Worm (Caenorhabditis elegans): Measurements from ENCODE around the gene F10G2.2.

F10G2.2 gene

DNA sequence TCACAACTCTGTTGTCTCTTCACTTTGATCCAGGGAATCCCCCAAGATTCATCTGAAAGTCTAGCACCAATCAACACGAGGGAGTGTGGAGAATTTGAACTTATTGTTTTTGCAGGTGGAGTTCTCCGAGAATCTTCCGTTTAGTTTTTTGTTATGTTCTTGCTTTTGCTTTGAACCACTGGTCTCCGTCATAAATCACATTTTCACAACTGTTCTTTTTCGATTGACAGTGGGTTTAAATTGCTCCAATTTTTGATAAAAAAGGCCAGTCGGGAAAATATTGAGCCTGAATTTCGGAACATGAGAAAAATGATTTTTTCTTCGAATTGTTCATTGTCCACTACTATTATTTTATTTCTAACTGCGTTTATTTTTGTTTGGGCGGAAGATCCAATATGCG is 9.1 kb upstream of the F10G2.2 start, which contains the start of gene F10G2.10:
TSS of gene F10G2.10 (plus strand) at position 301 of the 400 bp plus-strand sequence.
- no peak for TF ChIP-seq skn-1 (tag; optimal IDR thresholded peaks at IDR 0.05)
- TF ChIP-seq ztf-11 (tag; optimal IDR thresholded peaks at IDR 0.05), result no peak
- no peak for TF ChIP-seq unc-39 (tag; optimal IDR thresholded peaks at IDR 0.05)
- TF ChIP-seq elt-3 (tag; optimal IDR thresholded peaks at IDR 0.05), result no peak
- no peak for TF ChIP-seq aly-2 (tag; optimal IDR thresholded peaks at IDR 0.05)
- TF ChIP-seq lin-13 (GFP tag; optimal IDR thresholded peaks at IDR 0.05), result no peak
- TF ChIP-seq egl-27 (tag; optimal IDR thresholded peaks at IDR 0.05), result no peak
- TF ChIP-seq elt-1 (tag; optimal IDR thresholded peaks at IDR 0.05), result no peak
- TF ChIP-seq nhr-10 (tag; optimal IDR thresholded peaks at IDR 0.05), result no peak
- no peak for TF ChIP-seq ztf-1 (GFP tag; conservative IDR thresholded peaks at IDR 0.05)
- TF ChIP-seq zag-1 (tag; optimal IDR thresholded peaks at IDR 0.05), result no peak
- TF ChIP-seq nhr-21 (tag; optimal IDR thresholded peaks at IDR 0.05), result no peak
- no peak for TF ChIP-seq lin-39 (tag; optimal IDR thresholded peaks at IDR 0.05)
- TF ChIP-seq C34F6.9 (tag; optimal IDR thresholded peaks at IDR 0.05), result no peak
- no peak for TF ChIP-seq ZK546.5 (tag; optimal IDR thresholded peaks at IDR 0.05)
- no peak for TF ChIP-seq Y55F3AM.14 (GFP tag; optimal IDR thresholded peaks at IDR 0.05)
- no peak for TF ChIP-seq lsy-2 (tag; optimal IDR thresholded peaks at IDR 0.05)

DNA sequence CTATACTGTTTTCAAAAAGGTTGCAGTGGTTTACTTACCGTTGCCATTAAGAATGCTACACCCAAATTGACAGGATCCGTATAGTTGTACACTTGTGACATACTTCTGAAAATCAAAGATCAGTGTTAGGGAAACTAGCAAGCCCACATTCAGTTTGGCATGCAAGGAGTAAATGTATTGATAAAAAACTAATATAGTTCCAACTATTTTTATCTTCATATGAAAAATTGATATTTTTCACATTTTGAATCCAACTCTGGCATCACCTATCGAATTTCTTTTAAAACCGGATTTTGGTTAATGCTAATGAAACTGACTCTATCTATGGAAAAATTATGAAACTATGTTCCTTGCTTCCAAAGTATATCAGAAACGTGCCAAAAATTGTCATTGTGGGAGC is 5.7 kb upstream of the F10G2.2 start, which contains the start of gene srx-92:
TSS of gene srx-92 (minus strand) at position 101 of the 400 bp plus-strand sequence.
- no peak for TF ChIP-seq ceh-82 (tag; optimal IDR thresholded peaks at IDR 0.05)
- no peak for TF ChIP-seq peb-1 (tag; optimal IDR thresholded peaks at IDR 0.05)
- TF ChIP-seq mab-5 (tag; optimal IDR thresholded peaks at IDR 0.05), result no peak
- no peak for TF ChIP-seq lin-11 (tag; optimal IDR thresholded peaks at IDR 0.05)
- no peak for TF ChIP-seq unc-39 (tag; optimal IDR thresholded peaks at IDR 0.05)
- no peak for TF ChIP-seq unc-62 (GFP tag; optimal IDR thresholded peaks at IDR 0.05)
- no peak for TF ChIP-seq lsy-2 (tag; optimal IDR thresholded peaks at IDR 0.05)
- no peak for TF ChIP-seq lin-13 (GFP tag; optimal IDR thresholded peaks at IDR 0.05)
- no peak for TF ChIP-seq nhr-237 (tag; optimal IDR thresholded peaks at IDR 0.05)
- TF ChIP-seq nhr-25 (tag; optimal IDR thresholded peaks at IDR 0.05), result no peak
- TF ChIP-seq ama-1 (optimal IDR thresholded peaks at IDR 0.05), result no peak
- TF ChIP-seq nhr-10 (tag; optimal IDR thresholded peaks at IDR 0.05), result no peak
- no peak for TF ChIP-seq ZK546.5 (tag; optimal IDR thresholded peaks at IDR 0.05)
- no peak for TF ChIP-seq unc-55 (GFP tag; optimal IDR thresholded peaks at IDR 0.05)
- no peak for TF ChIP-seq mbf-1 (tag; optimal IDR thresholded peaks at IDR 0.05)
- no peak for TF ChIP-seq zag-1 (tag; optimal IDR thresholded peaks at IDR 0.05)

- no peak for TF ChIP-seq unc-55 (GFP tag; optimal IDR thresholded peaks at IDR 0.05)
- no peak for TF ChIP-seq aly-2 (tag; optimal IDR thresholded peaks at IDR 0.05)
- TF ChIP-seq nhr-77 (tag; optimal IDR thresholded peaks at IDR 0.05), result no peak
- TF ChIP-seq fos-1 (tag; optimal IDR thresholded peaks at IDR 0.05), result no peak
- TF ChIP-seq lin-13 (GFP tag; optimal IDR thresholded peaks at IDR 0.05), result no peak
- TF ChIP-seq gmeb-1 (tag; optimal IDR thresholded peaks at IDR 0.05), result no peak
- no peak for TF ChIP-seq egl-27 (tag; optimal IDR thresholded peaks at IDR 0.05)
- TF ChIP-seq zag-1 (tag; optimal IDR thresholded peaks at IDR 0.05), result no peak
- TF ChIP-seq unc-39 (tag; optimal IDR thresholded peaks at IDR 0.05), result no peak
- no peak for TF ChIP-seq ceh-16 (tag; optimal IDR thresholded peaks at IDR 0.05)
- TF ChIP-seq nhr-25 (tag; optimal IDR thresholded peaks at IDR 0.05), result no peak
Measured at ce11 chrV:7326928-7327327, 4.0 kb upstream of the F10G2.2 start, which contains the start of gene F10G2.4. Gene F10G2.4 (plus strand): TSS chrV:7327228.

DNA sequence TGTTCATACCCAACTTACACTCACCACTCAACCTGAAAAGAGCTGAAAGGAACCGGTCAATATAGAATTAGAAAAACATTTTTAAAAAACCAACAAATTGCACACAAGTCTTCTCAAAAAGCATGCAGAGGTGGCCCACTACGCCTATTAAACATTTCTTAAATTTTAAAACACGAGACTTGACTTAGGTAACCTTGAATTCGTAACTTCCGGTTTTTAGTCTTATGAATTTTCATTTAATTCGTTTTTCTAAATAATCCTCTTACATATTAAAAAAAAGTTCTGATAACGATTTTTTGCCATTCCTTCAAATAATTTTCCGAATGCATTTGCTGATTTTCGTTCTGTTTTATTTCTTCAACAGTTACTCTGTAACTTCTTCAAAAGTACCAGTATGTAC is 2.9 kb upstream of the F10G2.2 start, which contains the start of gene clec-7:
TSS of gene clec-7 (plus strand) at position 301 of the 400 bp plus-strand sequence.
- no peak for TF ChIP-seq ceh-16 (tag; optimal IDR thresholded peaks at IDR 0.05)
- TF ChIP-seq crh-2 (tag; optimal IDR thresholded peaks at IDR 0.05), result no peak
- no peak for TF ChIP-seq mbf-1 (tag; optimal IDR thresholded peaks at IDR 0.05)
- TF ChIP-seq nhr-10 (tag; optimal IDR thresholded peaks at IDR 0.05), result no peak
- no peak for TF ChIP-seq peb-1 (tag; optimal IDR thresholded peaks at IDR 0.05)
- TF ChIP-seq alr-1 (tag; optimal IDR thresholded peaks at IDR 0.05), result no peak
- no peak for TF ChIP-seq ztf-1 (GFP tag; conservative IDR thresholded peaks at IDR 0.05)
- no peak for TF ChIP-seq sma-9 (GFP tag; optimal IDR thresholded peaks at IDR 0.05)
- no peak for TF ChIP-seq sma-9 (tag; optimal IDR thresholded peaks at IDR 0.05)
- no peak for TF ChIP-seq aly-2 (tag; optimal IDR thresholded peaks at IDR 0.05)
- TF ChIP-seq nhr-129 (tag; optimal IDR thresholded peaks at IDR 0.05), result no peak
- no peak for TF ChIP-seq F13H6.1 (tag; optimal IDR thresholded peaks at IDR 0.05)
- no peak for TF ChIP-seq mdl-1 (tag; optimal IDR thresholded peaks at IDR 0.05)
- TF ChIP-seq ZK546.5 (tag; optimal IDR thresholded peaks at IDR 0.05), result no peak
- TF ChIP-seq C34F6.9 (tag; optimal IDR thresholded peaks at IDR 0.05), result no peak
